Worm (Caenorhabditis elegans) whole organism, early embryonic: Measurements from ENCODE around the gene Y62H9A.9.

Source experiments
- B0310.2 ChIP-seq: sonication (generic microtip); optimal IDR thresholded peaks from 2 replicates; lab custom pipeline; 2016; ENCODE audit warnings: mild to moderate bottlenecking, missing genetic modification characterization, missing compliant biosample characterization
- F13C5.2 ChIP-seq: sonication (generic microtip); optimal IDR thresholded peaks from 2 replicates; lab custom pipeline; 2017; ENCODE audit warnings: mild to moderate bottlenecking, missing genetic modification characterization, inconsistent platforms, missing compliant biosample characterization
- aly-1 ChIP-seq: sonication (generic microtip); optimal IDR thresholded peaks from 2 replicates; lab custom pipeline; 2016; ENCODE audit warnings: missing genetic modification characterization, missing compliant biosample characterization
- ama-1 ChIP-seq: fragments of 150-350 bp; optimal IDR thresholded peaks from 2 replicates; lab custom pipeline; 2014
- ceh-13 ChIP-seq: fragments of 200-800 bp; sonication (Bioruptor generic); optimal IDR thresholded peaks from 2 replicates; lab custom pipeline; 2018; ENCODE audit warnings: mild to moderate bottlenecking, missing genetic modification characterization, missing compliant biosample characterization
- ceh-36 ChIP-seq: sonication (generic microtip); optimal IDR thresholded peaks from 2 replicates; lab custom pipeline; 2016; ENCODE audit warnings: missing genetic modification characterization, inconsistent platforms, missing compliant biosample characterization
- ets-7 ChIP-seq: sonication (generic microtip); optimal IDR thresholded peaks from 2 replicates; lab custom pipeline; 2016; ENCODE audit warnings: missing genotype, missing genetic modification characterization, missing compliant biosample characterization
- flt-1 ChIP-seq: fragments of 200-800 bp; sonication (Bioruptor generic); IDR thresholded peaks from 2 replicates; pipeline ENCODE4 v1.3.6; 2022; ENCODE audit warnings: missing genetic modification characterization, missing compliant biosample characterization
- hmbx-1 ChIP-seq: sonication (generic microtip); optimal IDR thresholded peaks from 2 replicates; lab custom pipeline; 2016; ENCODE audit warnings: mild to moderate bottlenecking, missing genetic modification characterization, missing compliant biosample characterization
- hmg-4 ChIP-seq: fragments of 200-800 bp; sonication (Bioruptor generic); optimal IDR thresholded peaks from 2 replicates; lab custom pipeline; 2018; ENCODE audit warnings: mild to moderate bottlenecking, missing genetic modification characterization, missing compliant biosample characterization
- hnd-1 ChIP-seq: sonication (generic microtip); optimal IDR thresholded peaks from 2 replicates; lab custom pipeline; 2016; ENCODE audit warnings: missing genetic modification characterization, missing compliant biosample characterization
- pes-1 ChIP-seq: fragments of 200-800 bp; sonication (Bioruptor generic); IDR thresholded peaks from 2 replicates; pipeline ENCODE4 v1.3.6; 2022; ENCODE audit warnings: missing genetic modification reagents, missing genetic modification characterization, missing compliant biosample characterization
- scrt-1 ChIP-seq: fragments of 200-800 bp; sonication (Bioruptor generic); IDR thresholded peaks from 2 replicates; pipeline ENCODE4 v1.3.6; 2022; ENCODE audit warnings: missing genetic modification characterization, missing compliant biosample characterization
- sea-1 ChIP-seq: fragments of 200-800 bp; sonication (Bioruptor generic); conservative IDR thresholded peaks from 2 replicates; pipeline ENCODE4 v1.3.6; 2022; ENCODE audit warnings: missing genetic modification characterization, missing compliant biosample characterization
- tbx-11 ChIP-seq: fragments of 200-800 bp; sonication (Bioruptor generic); IDR thresholded peaks from 2 replicates; pipeline ENCODE4 v1.3.6; 2022; ENCODE audit warnings: missing genetic modification characterization, missing compliant biosample characterization
- tbx-37 ChIP-seq: fragments of 200-800 bp; sonication (Bioruptor generic); conservative IDR thresholded peaks from 2 replicates; pipeline ENCODE4 v1.3.6; 2022; ENCODE audit warnings: missing genetic modification reagents, missing genetic modification characterization, missing compliant biosample characterization
- tra-4 ChIP-seq: sonication (generic microtip); optimal IDR thresholded peaks from 2 replicates; lab custom pipeline; 2017; ENCODE audit warnings: missing genetic modification characterization, missing compliant biosample characterization

The Y62H9A.9 gene

ce11 chrX:11898040-11898439, at the start of gene Y62H9A.9:
Y62H9A.9 (minus strand) TSS chrX:11898140.
- TF ChIP-seq tra-4 (tag; lab: Kevin White, UChicago): no peak
- TF ChIP-seq pes-1 (GFP tag; lab: Robert Waterston, UW): no peak
- no peak for TF ChIP-seq hmg-4 (GFP tag; lab: Kevin White, UChicago)
- no peak for TF ChIP-seq ama-1
- TF ChIP-seq sea-1 (GFP tag; lab: Robert Waterston, UW): no peak
- no peak for TF ChIP-seq aly-1
- TF ChIP-seq scrt-1 (GFP tag; lab: Robert Waterston, UW): no peak
- TF ChIP-seq tbx-37: no peak
- TF ChIP-seq B0310.2 (tag; lab: Kevin White, UChicago): no peak
- TF ChIP-seq ets-7: no peak
- TF ChIP-seq F13C5.2 (tag; lab: Kevin White, UChicago): no peak
- TF ChIP-seq ceh-13 (GFP tag; lab: Kevin White, UChicago): no peak
- no peak for TF ChIP-seq ceh-36 (tag; lab: Kevin White, UChicago)
- TF ChIP-seq hnd-1: no peak
- no peak for TF ChIP-seq flt-1 (GFP tag; lab: Robert Waterston, UW)
- no peak for TF ChIP-seq hmbx-1
- no peak for TF ChIP-seq tbx-11 (GFP tag; lab: Robert Waterston, UW)

- no peak for TF ChIP-seq tbx-37
- TF ChIP-seq F13C5.2 (tag; lab: Kevin White, UChicago): peak; percentile 9
Observed at ce11 chrX:11946788-11947463, 49.0 kb upstream of the Y62H9A.9 start, which contains the start of gene nfya-1. nfya-1 (minus strand) TSS chrX:11946838.

- TF ChIP-seq ama-1: no peak
- TF ChIP-seq ceh-13 (GFP tag; lab: Kevin White, UChicago): no peak
- no peak for TF ChIP-seq tbx-37
- no peak for TF ChIP-seq B0310.2 (tag; lab: Kevin White, UChicago)
- TF ChIP-seq sea-1 (GFP tag; lab: Robert Waterston, UW): no peak
- TF ChIP-seq tra-4 (tag; lab: Kevin White, UChicago): no peak
- TF ChIP-seq F13C5.2 (tag; lab: Kevin White, UChicago): no peak
- no peak for TF ChIP-seq pes-1 (GFP tag; lab: Robert Waterston, UW)
- TF ChIP-seq ceh-36 (tag; lab: Kevin White, UChicago): no peak
- TF ChIP-seq scrt-1 (GFP tag; lab: Robert Waterston, UW): no peak
- no peak for TF ChIP-seq tbx-11 (GFP tag; lab: Robert Waterston, UW)
- no peak for TF ChIP-seq aly-1
- TF ChIP-seq flt-1 (GFP tag; lab: Robert Waterston, UW): no peak
- TF ChIP-seq hnd-1: no peak
- no peak for TF ChIP-seq hmg-4 (GFP tag; lab: Kevin White, UChicago)
- no peak for TF ChIP-seq ets-7
- no peak for TF ChIP-seq hmbx-1
Observed at ce11 chrX:11941951-11942350, 44.0 kb upstream of the Y62H9A.9 start, which contains the start of gene F55G7.3. F55G7.3 (minus strand) TSS chrX:11942051.

- TF ChIP-seq B0310.2 (tag; lab: Kevin White, UChicago): no peak
- TF ChIP-seq ets-7: no peak
- no peak for TF ChIP-seq aly-1
- TF ChIP-seq sea-1 (GFP tag; lab: Robert Waterston, UW): no peak
- TF ChIP-seq scrt-1 (GFP tag; lab: Robert Waterston, UW): no peak
- TF ChIP-seq hmg-4 (GFP tag; lab: Kevin White, UChicago): no peak
- no peak for TF ChIP-seq pes-1 (GFP tag; lab: Robert Waterston, UW)
- no peak for TF ChIP-seq hmbx-1
- no peak for TF ChIP-seq F13C5.2 (tag; lab: Kevin White, UChicago)
- no peak for TF ChIP-seq ama-1
- no peak for TF ChIP-seq ceh-13 (GFP tag; lab: Kevin White, UChicago)
Observed at ce11 chrX:11938826-11939225, 40.9 kb upstream of the Y62H9A.9 start, which contains the start of gene F55G7.5. F55G7.5 (minus strand) TSS chrX:11938926.

ce11 chrX:11937343-11937935, 39.5 kb upstream of the Y62H9A.9 start:
- TF ChIP-seq B0310.2 (tag; lab: Kevin White, UChicago) (no peak), pes-1 (GFP tag; lab: Robert Waterston, UW) (no peak; the same call in 1 of the 2 replicates), aly-1 (no peak), flt-1 (GFP tag; lab: Robert Waterston, UW) (peak; percentile 67), ama-1 (no peak), sea-1 (GFP tag; lab: Robert Waterston, UW) (no peak), hmg-4 (GFP tag; lab: Kevin White, UChicago) (peak; percentile 81), tbx-37 (peak; percentile 59; the same call in 1 of the 2 replicates), hnd-1 (peak; percentile 2), hmbx-1 (no peak), tbx-11 (GFP tag; lab: Robert Waterston, UW) (0 out of 2 replicates have a peak, but pooled peaks have one; percentile 69), tra-4 (tag; lab: Kevin White, UChicago) (no peak), ceh-13 (GFP tag; lab: Kevin White, UChicago) (no peak), F13C5.2 (tag; lab: Kevin White, UChicago) (peak; percentile 93), scrt-1 (GFP tag; lab: Robert Waterston, UW) (peak; percentile 60), ets-7 (peak; percentile 4), ceh-36 (tag; lab: Kevin White, UChicago) (peak; percentile 31)

ce11 chrX:11934933-11935332, 37.0 kb upstream of the Y62H9A.9 start:
- TF ChIP-seq aly-1 (peak; percentile 49), pes-1 (GFP tag; lab: Robert Waterston, UW) (peak; percentile 90), hmbx-1 (no peak), sea-1 (GFP tag; lab: Robert Waterston, UW) (peak; percentile 88), hmg-4 (GFP tag; lab: Kevin White, UChicago) (peak; percentile 86), scrt-1 (GFP tag; lab: Robert Waterston, UW) (peak; percentile 86), ceh-13 (GFP tag; lab: Kevin White, UChicago) (peak; percentile 71), ama-1 (no peak), B0310.2 (tag; lab: Kevin White, UChicago) (peak; percentile 60), ceh-36 (tag; lab: Kevin White, UChicago) (peak; percentile 65), tbx-37 (peak; percentile 78), hnd-1 (peak; percentile 66), F13C5.2 (tag; lab: Kevin White, UChicago) (peak; percentile 80), tra-4 (tag; lab: Kevin White, UChicago) (peak; percentile 20), flt-1 (GFP tag; lab: Robert Waterston, UW) (peak; percentile 83), tbx-11 (GFP tag; lab: Robert Waterston, UW) (peak; percentile 79), ets-7 (no peak)
